Fruit fly (Drosophila melanogaster): ENCODE measurements around the gene CG17283.

DNA sequence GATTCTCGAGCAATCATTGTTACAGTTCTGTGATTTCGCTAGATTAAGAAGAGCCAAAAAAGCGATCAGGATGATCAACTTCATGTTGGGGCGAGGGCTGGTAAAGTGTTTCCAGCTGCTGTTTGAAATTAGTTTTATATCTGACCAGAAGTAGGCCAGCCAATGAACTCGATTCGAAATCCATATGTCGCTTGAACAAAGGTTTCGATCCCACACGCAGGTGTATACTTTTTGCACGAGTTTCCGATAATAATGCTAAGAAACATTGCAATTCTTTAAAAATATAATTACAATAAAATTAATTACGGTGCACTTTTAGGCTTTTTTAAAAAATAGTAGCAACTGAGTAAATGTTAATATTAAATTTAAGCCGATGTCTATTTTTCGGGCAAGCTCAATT is 4.1 kb upstream of the CG17283 start, which contains the start of gene CG34280:
- no peak for TF ChIP-seq ttk (optimal IDR thresholded peaks at IDR 0.05)
- TF ChIP-seq Myc (optimal IDR thresholded peaks at IDR 0.05), result no peak
- TF ChIP-seq psq (optimal IDR thresholded peaks at IDR 0.05), result no peak
- TF ChIP-seq h (optimal IDR thresholded peaks at IDR 0.05), result no peak
- TF ChIP-seq Sin3A (optimal IDR thresholded peaks at IDR 0.05), result no peak
- no peak for TF ChIP-seq insv (optimal IDR thresholded peaks at IDR 0.05)
